Worm (Caenorhabditis elegans) whole organism, L2 larva: ENCODE data around the gene B0361.4.

ENCODE experiments used
- Y55F3AM.14 ChIP-seq: fragments of 200-800 bp; sonication (Bioruptor generic); optimal IDR thresholded peaks from 2 replicates; lab custom pipeline; 2018; ENCODE audit warnings: mild to moderate bottlenecking, missing genetic modification characterization, missing compliant biosample characterization
- aly-2 ChIP-seq: fragments of 150-350 bp; optimal IDR thresholded peaks from 2 replicates; lab custom pipeline; 2014; ENCODE audit warnings: missing biosample characterization, missing genetic modification characterization
- blmp-1 ChIP-seq: sonication (generic microtip); optimal IDR thresholded peaks from 2 replicates; lab custom pipeline; 2017; ENCODE audit warnings: missing genetic modification characterization, mild to moderate bottlenecking, missing compliant biosample characterization, antibody characterized with exemption, moderate library complexity; ENCODE audit not compliant: insufficient read depth
- lin-11 ChIP-seq: fragments of 150-350 bp; sonication (generic microtip); optimal IDR thresholded peaks from 2 replicates; lab custom pipeline; 2014; ENCODE audit warnings: missing biosample characterization, missing genetic modification characterization, inconsistent platforms, mixed read lengths
- sem-4 ChIP-seq: fragments of 150-350 bp; optimal IDR thresholded peaks from 2 replicates; lab custom pipeline; 2014; ENCODE audit warnings: missing biosample characterization, missing genetic modification reagents, missing genetic modification characterization
- unc-62 ChIP-seq: fragments of 150-350 bp; optimal IDR thresholded peaks from 2 replicates; lab custom pipeline; 2014; ENCODE audit warnings: missing biosample characterization, missing genetic modification reagents, missing genetic modification characterization

ce11 chrIII:7246389-7246788 lies 12.4 kb upstream of the B0361.4 start:
- TF ChIP-seq Y55F3AM.14 (no peak), blmp-1 (no peak), aly-2 (tag; lab: Kevin White, UChicago) (no peak), unc-62 (GFP tag; lab: Kevin White, UChicago) (no peak), lin-11 (tag; lab: Kevin White, UChicago) (no peak), sem-4 (tag; lab: Kevin White, UChicago) (no peak)
